Worm (Caenorhabditis elegans): Measurements from ENCODE around the gene apc-11.

- no peak for TF ChIP-seq W03F9.2 (tag; optimal IDR thresholded peaks at IDR 0.05)
- TF ChIP-seq him-1 (tag; optimal IDR thresholded peaks at IDR 0.05) = no peak
- TF ChIP-seq dao-5 (tag; optimal IDR thresholded peaks at IDR 0.05) = no peak
Observed at ce11 chrIII:4643262-4643661, 49.0 kb upstream of the apc-11 start, which contains the start of gene pfas-1.

Data from whole organism, L4/young adult.